Worm (Caenorhabditis elegans): ENCODE data around the gene gex-2.

- no peak for TF ChIP-seq ceh-82 (tag; optimal IDR thresholded peaks at IDR 0.05)
- no peak for TF ChIP-seq sma-9 (GFP tag; optimal IDR thresholded peaks at IDR 0.05)
- TF ChIP-seq sma-9 (tag; optimal IDR thresholded peaks at IDR 0.05) = no peak
- TF ChIP-seq aly-2 (tag; optimal IDR thresholded peaks at IDR 0.05) = no peak
- no peak for TF ChIP-seq ama-1 (optimal IDR thresholded peaks at IDR 0.05)
- no peak for TF ChIP-seq unc-62 (GFP tag; optimal IDR thresholded peaks at IDR 0.05)
- TF ChIP-seq nhr-77 (tag; optimal IDR thresholded peaks at IDR 0.05) = no peak
- no peak for TF ChIP-seq nhr-11 (tag; optimal IDR thresholded peaks at IDR 0.05)
Measured at ce11 chrIV:613155-613554, 40.6 kb downstream of the gex-2 start.
